Worm (Caenorhabditis elegans) whole organism, L2 larva: ENCODE results near the gene clh-3.

Experiments
- ztf-1 ChIP-seq: fragments of 200-800 bp; sonication (Bioruptor generic); conservative IDR thresholded peaks from 2 replicates; pipeline ENCODE4 v1.3.6; 2022; ENCODE audit warnings: missing genetic modification characterization, missing compliant biosample characterization
- ztf-4 ChIP-seq: fragments of 150-350 bp; optimal IDR thresholded peaks from 2 replicates; lab custom pipeline; 2014; ENCODE audit warnings: missing biosample characterization, missing genetic modification characterization

- TF ChIP-seq ztf-4 (tag; lab: Kevin White, UChicago): no peak
- no peak for TF ChIP-seq ztf-1 (GFP tag; lab: Robert Waterston, UW)
Measured at ce11 chrII:7272513-7272912, 46.8 kb upstream of the clh-3 start.
